ENCODE assay signal across 6 worm cellular contexts in the genomic region with DNA sequence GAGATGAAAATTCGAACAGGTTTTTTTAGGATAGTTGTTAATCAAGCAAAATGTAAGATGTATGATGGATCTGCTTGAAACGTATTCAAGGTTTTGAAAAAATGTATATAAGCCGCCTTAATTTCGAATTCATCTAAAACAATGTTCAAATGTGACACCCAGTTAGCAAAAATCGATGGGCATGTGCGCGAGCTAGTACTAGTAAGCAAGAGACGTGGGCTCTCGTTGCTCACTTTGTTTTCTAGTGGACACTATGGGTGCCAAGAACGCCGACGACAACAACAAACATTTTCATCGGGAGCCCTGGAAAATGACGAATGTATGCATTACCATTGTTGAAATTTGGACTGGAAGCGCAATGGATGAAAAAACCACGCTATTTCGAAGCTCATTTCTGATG.
TF ChIP-seq lines count a peak whose summit lies in the region.

No protein-coding gene starts in this region.

TF ChIP-seq in whole organism, L1 larva, 84 proteins besides CTCF, POLR2A, EP300 and RAD21:
- TF ChIP-seq lin-14 (GFP tag; optimal IDR thresholded peaks at IDR 0.05; lab: Kevin White, UChicago) (peak; percentile 29), alr-1 (tag; optimal IDR thresholded peaks at IDR 0.05; lab: Kevin White, UChicago; ENCODE audit: borderline replicate concordance) (no peak), elt-3 (tag; optimal IDR thresholded peaks at IDR 0.05; lab: Kevin White, UChicago) (peak in 1 of 6 experiments; percentile 15)

TF ChIP-seq in whole organism, L2 larva, 48 proteins besides CTCF, POLR2A, EP300 and RAD21:
- no peak for TF ChIP-seq ama-1 (optimal IDR thresholded peaks at IDR 0.05; lab: Kevin White, UChicago)
- TF ChIP-seq unc-55 (GFP tag; optimal IDR thresholded peaks at IDR 0.05; lab: Kevin White, UChicago) = peak; percentile 27
TF ChIP-seq in whole organism, L2 larva: peak in this region for 1.

TF ChIP-seq in whole organism, L3 larva, 47 proteins besides CTCF, POLR2A, EP300 and RAD21:
- TF ChIP-seq nfya-1 (tag; optimal IDR thresholded peaks at IDR 0.05; lab: Kevin White, UChicago; ENCODE audit: insufficient read depth) (peak; percentile 31), ZK546.5 (tag; optimal IDR thresholded peaks at IDR 0.05; lab: Kevin White, UChicago) (no peak)

TF ChIP-seq in whole organism, L4 larva, 104 proteins besides CTCF, POLR2A, EP300 and RAD21 (continues in another document):
- TF ChIP-seq nhr-48 (tag; optimal IDR thresholded peaks at IDR 0.05; lab: Kevin White, UChicago) = no peak
- TF ChIP-seq mxl-3 (GFP tag; optimal IDR thresholded peaks at IDR 0.05; lab: Kevin White, UChicago) = no peak
- TF ChIP-seq mep-1 (tag; optimal IDR thresholded peaks at IDR 0.05; lab: Kevin White, UChicago) = no peak
- TF ChIP-seq zip-2 (tag; optimal IDR thresholded peaks at IDR 0.05; lab: Kevin White, UChicago) = no peak
- TF ChIP-seq dmd-6 (GFP tag; IDR thresholded peaks at IDR 0.05; lab: Robert Waterston, UW) = no peak
- TF ChIP-seq lin-38 (GFP tag; IDR thresholded peaks at IDR 0.05; lab: Robert Waterston, UW) = no peak
- TF ChIP-seq duxl-1 (tag; optimal IDR thresholded peaks at IDR 0.05; lab: Kevin White, UChicago; ENCODE audit: poor library complexity) = no peak
- TF ChIP-seq nhr-6 (tag; optimal IDR thresholded peaks at IDR 0.05; lab: Kevin White, UChicago) = no peak
- no peak for TF ChIP-seq php-3 (GFP tag; IDR thresholded peaks at IDR 0.05; lab: Robert Waterston, UW)
- peak in 1 of 2 experiments; percentile 85 for TF ChIP-seq unc-62 (GFP tag; optimal IDR thresholded peaks at IDR 0.05 in 1 of 2; lab: Kevin White, UChicago)
- TF ChIP-seq unc-62 (tag; optimal IDR thresholded peaks at IDR 0.05; lab: Kevin White, UChicago) = no peak
- TF ChIP-seq F37D6.2 (tag; optimal IDR thresholded peaks at IDR 0.05; lab: Kevin White, UChicago) = no peak
- no peak for TF ChIP-seq nhr-102 (tag; optimal IDR thresholded peaks at IDR 0.05; lab: Kevin White, UChicago)
- TF ChIP-seq hlh-30 (tag; optimal IDR thresholded peaks at IDR 0.05; lab: Kevin White, UChicago; ENCODE audit: insufficient read depth) = peak; percentile 18
- no peak for TF ChIP-seq arid-1 (GFP tag; conservative IDR thresholded peaks at IDR 0.05; lab: Robert Waterston, UW)
- peak in 1 of 2 experiments; percentile 27 for TF ChIP-seq mdl-1 (tag; optimal IDR thresholded peaks at IDR 0.05; lab: Kevin White, UChicago)
- no peak for TF ChIP-seq gei-8 (GFP tag; optimal IDR thresholded peaks at IDR 0.05; lab: Kevin White, UChicago)
- TF ChIP-seq pqm-1 (tag; optimal IDR thresholded peaks at IDR 0.05; lab: Kevin White, UChicago) = no peak
- TF ChIP-seq pha-4 (GFP tag; IDR thresholded peaks at IDR 0.05; lab: Robert Waterston, UW) = no peak
- no peak for TF ChIP-seq pha-4 (tag; optimal IDR thresholded peaks at IDR 0.05; lab: Kevin White, UChicago)
- TF ChIP-seq nhr-10 (tag; optimal IDR thresholded peaks at IDR 0.05; lab: Kevin White, UChicago) = no peak
- TF ChIP-seq mdt-29 (GFP tag; IDR thresholded peaks at IDR 0.05; lab: Robert Waterston, UW) = no peak
- TF ChIP-seq daf-8 (GFP tag; IDR thresholded peaks at IDR 0.05; lab: Robert Waterston, UW) = no peak
- TF ChIP-seq zip-11 (GFP tag; IDR thresholded peaks at IDR 0.05; lab: Robert Waterston, UW) = no peak
- no peak for TF ChIP-seq nhr-76 (tag; optimal IDR thresholded peaks at IDR 0.05; lab: Kevin White, UChicago)
- no peak for TF ChIP-seq F49E8.2 (tag; optimal IDR thresholded peaks at IDR 0.05; lab: Kevin White, UChicago; ENCODE audit: borderline replicate concordance)
- no peak for TF ChIP-seq snpc-1.2 (GFP tag; IDR thresholded peaks at IDR 0.05; lab: Robert Waterston, UW)

TF ChIP-seq in whole organism, late embryonic, 69 proteins besides CTCF, POLR2A, EP300 and RAD21:
- TF ChIP-seq ceh-48 (tag; optimal IDR thresholded peaks at IDR 0.05; lab: Kevin White, UChicago) (peak; percentile 54), elt-2 (tag; optimal IDR thresholded peaks at IDR 0.05; lab: Kevin White, UChicago) (no peak), C38D4.7 (GFP tag; optimal IDR thresholded peaks at IDR 0.05; lab: Kevin White, UChicago) (no peak)

TF ChIP-seq in whole organism, mixed stage, embryonic, 35 proteins besides CTCF, POLR2A, EP300 and RAD21:
- TF ChIP-seq ces-1 (GFP tag; optimal IDR thresholded peaks at IDR 0.05; lab: Kevin White, UChicago) (peak; percentile 55), sem-2 (GFP tag; optimal IDR thresholded peaks at IDR 0.05; lab: Kevin White, UChicago) (no peak)
